Worm (Caenorhabditis elegans) whole organism, mixed stage, embryonic: Measurements from ENCODE around the gene srw-60.

ENCODE experiments used
- M03D4.4 ChIP-seq: sonication (generic microtip); optimal IDR thresholded peaks from 2 replicates; lab custom pipeline; 2017; ENCODE audit warnings: mild to moderate bottlenecking, missing genetic modification characterization, missing compliant biosample characterization
- bed-3 ChIP-seq: fragments of 200-800 bp; sonication (Bioruptor generic); optimal IDR thresholded peaks from 3 replicates; lab custom pipeline; 2018; ENCODE audit warnings: mild to moderate bottlenecking, missing genetic modification characterization, moderate library complexity, missing compliant biosample characterization
- ceh-39 ChIP-seq: fragments of 150-350 bp; optimal IDR thresholded peaks from 2 replicates; lab custom pipeline; 2014; ENCODE audit warnings: missing biosample characterization, missing genetic modification characterization
- ceh-43 ChIP-seq: fragments of 200-800 bp; sonication (Bioruptor generic); optimal IDR thresholded peaks from 2 replicates; lab custom pipeline; 2018; ENCODE audit warnings: mild to moderate bottlenecking, missing genetic modification characterization, moderate library complexity, missing compliant biosample characterization
- ceh-83 ChIP-seq: fragments of 200-800 bp; sonication (Bioruptor generic); optimal IDR thresholded peaks from 2 replicates; lab custom pipeline; 2018; ENCODE audit warnings: mild to moderate bottlenecking, missing genetic modification characterization, missing compliant biosample characterization
- ces-1 ChIP-seq: fragments of 150-350 bp; optimal IDR thresholded peaks from 2 replicates; lab custom pipeline; 2014; ENCODE audit warnings: missing biosample characterization, missing genetic modification reagents, missing genetic modification characterization
- cnd-1 ChIP-seq: fragments of 200-800 bp; sonication (Bioruptor generic); optimal IDR thresholded peaks from 2 replicates; lab custom pipeline; 2018; ENCODE audit warnings: mild to moderate bottlenecking, missing genetic modification characterization, missing compliant biosample characterization
- drap-1 ChIP-seq: fragments of 200-800 bp; sonication (Bioruptor generic); optimal IDR thresholded peaks from 3 replicates; lab custom pipeline; 2018; ENCODE audit warnings: mild to moderate bottlenecking, missing genetic modification characterization, missing compliant biosample characterization
- elt-3 ChIP-seq: fragments of 150-350 bp; optimal IDR thresholded peaks from 2 replicates; lab custom pipeline; 2014; ENCODE audit warnings: missing biosample characterization, missing genetic modification characterization
- flh-1 ChIP-seq: fragments of 200-800 bp; sonication (Bioruptor generic); optimal IDR thresholded peaks from 2 replicates; lab custom pipeline; 2018; ENCODE audit warnings: mild to moderate bottlenecking, missing genetic modification characterization, moderate library complexity, missing compliant biosample characterization
- ham-2 ChIP-seq: fragments of 200-800 bp; sonication (Bioruptor generic); optimal IDR thresholded peaks from 2 replicates; lab custom pipeline; 2018; ENCODE audit warnings: mild to moderate bottlenecking, missing genetic modification characterization, missing compliant biosample characterization
- hlh-1 ChIP-seq: fragments of 150-350 bp; optimal IDR thresholded peaks from 2 replicates; lab custom pipeline; 2014; ENCODE audit warnings: missing biosample characterization, missing genetic modification reagents, missing genetic modification characterization
- lin-13 ChIP-seq: fragments of 150-350 bp; optimal IDR thresholded peaks from 2 replicates; lab custom pipeline; 2014; ENCODE audit warnings: missing biosample characterization, missing genetic modification characterization
- lin-32 ChIP-seq: fragments of 200-800 bp; sonication (Bioruptor generic); optimal IDR thresholded peaks from 2 replicates; lab custom pipeline; 2018; ENCODE audit warnings: mild to moderate bottlenecking, missing genetic modification characterization, missing compliant biosample characterization
- lsy-2 ChIP-seq: fragments of 150-350 bp; optimal IDR thresholded peaks from 2 replicates; lab custom pipeline; 2014; ENCODE audit warnings: missing biosample characterization, missing genetic modification characterization
- mep-1 ChIP-seq: fragments of 150-350 bp; optimal IDR thresholded peaks from 2 replicates; lab custom pipeline; 2017; ENCODE audit warnings: missing biosample characterization, missing genetic modification reagents, missing genetic modification characterization, inconsistent platforms
- mls-2 ChIP-seq: sonication (generic microtip); optimal IDR thresholded peaks from 2 replicates; lab custom pipeline; 2016; ENCODE audit warnings: mild to moderate bottlenecking, missing genetic modification characterization, moderate library complexity, missing compliant biosample characterization
- nhr-12 ChIP-seq: fragments of 150-350 bp; optimal IDR thresholded peaks from 2 replicates; lab custom pipeline; 2014; ENCODE audit warnings: missing biosample characterization, missing genetic modification characterization
- nhr-2 ChIP-seq: fragments of 150-350 bp; optimal IDR thresholded peaks from 2 replicates; lab custom pipeline; 2014; ENCODE audit warnings: missing biosample characterization, missing genetic modification characterization
- nhr-76 ChIP-seq: sonication (generic microtip); optimal IDR thresholded peaks from 2 replicates; lab custom pipeline; 2017; ENCODE audit warnings: missing biosample characterization, missing genetic modification characterization
- pha-4 ChIP-seq: fragments of 150-350 bp; optimal IDR thresholded peaks from 2 replicates; lab custom pipeline; 2018; ENCODE audit warnings: missing biosample characterization, missing genetic modification reagents, missing genetic modification characterization
- sem-2 ChIP-seq: fragments of 200-800 bp; sonication (Bioruptor generic); optimal IDR thresholded peaks from 2 replicates; lab custom pipeline; 2018; ENCODE audit warnings: mild to moderate bottlenecking, missing genetic modification characterization, missing compliant biosample characterization
- snpc-4 ChIP-seq: fragments of 150-350 bp; optimal IDR thresholded peaks from 2 replicates; lab custom pipeline; 2014; ENCODE audit warnings: missing biosample characterization, missing genetic modification characterization
- tbx-8 ChIP-seq: fragments of 200-800 bp; sonication (Bioruptor generic); optimal IDR thresholded peaks from 2 replicates; lab custom pipeline; 2018; ENCODE audit warnings: mild to moderate bottlenecking, missing genetic modification characterization, moderate library complexity, missing compliant biosample characterization
- unc-39 ChIP-seq: fragments of 150-350 bp; optimal IDR thresholded peaks from 2 replicates; lab custom pipeline; 2014; ENCODE audit warnings: missing biosample characterization, missing genetic modification characterization
- unc-62 ChIP-seq: fragments of 150-350 bp; optimal IDR thresholded peaks from 2 replicates; lab custom pipeline; 2014; ENCODE audit warnings: missing biosample characterization, missing genetic modification reagents, missing genetic modification characterization
- zip-8 ChIP-seq: fragments of 150-350 bp; optimal IDR thresholded peaks from 2 replicates; lab custom pipeline; 2014; ENCODE audit warnings: missing biosample characterization, missing genetic modification characterization
- ztf-11 ChIP-seq: fragments of 150-350 bp; optimal IDR thresholded peaks from 2 replicates; lab custom pipeline; 2014; ENCODE audit warnings: missing biosample characterization, missing genetic modification characterization

Gene srw-60

DNA sequence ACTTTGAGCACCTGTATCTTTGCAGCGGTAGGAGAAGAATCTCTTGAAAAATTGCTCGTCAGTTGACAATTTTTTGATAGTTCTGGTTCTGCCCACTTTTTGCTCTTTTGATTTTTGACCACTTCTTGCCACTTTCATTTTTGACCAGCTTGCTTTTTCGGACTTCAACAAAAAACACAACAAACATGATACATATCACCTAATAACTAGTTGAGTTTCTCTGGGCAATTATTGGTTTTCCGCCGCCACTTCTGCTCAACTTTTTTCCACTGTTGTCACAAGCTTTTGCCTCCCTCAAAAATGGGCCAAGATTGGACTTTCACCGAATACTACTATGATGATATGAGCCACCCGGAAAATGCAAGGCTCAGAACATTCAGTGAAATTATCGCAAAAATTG is at the start of gene srw-60:
Gene srw-60, plus strand, starts transcription at position 301 of the 400 bp plus-strand sequence.
- TF ChIP-seq flh-1 (no peak), pha-4 (tag; lab: Kevin White, UChicago) (no peak), drap-1 (no peak), mep-1 (no peak), M03D4.4 (tag; lab: Kevin White, UChicago) (no peak), snpc-4 (tag; lab: Kevin White, UChicago) (no peak), ceh-39 (tag; lab: Kevin White, UChicago) (no peak), bed-3 (GFP tag; lab: Kevin White, UChicago) (no peak), unc-39 (tag; lab: Kevin White, UChicago) (no peak)
- TF ChIP-seq, all 35 proteins: peak for 0

DNA sequence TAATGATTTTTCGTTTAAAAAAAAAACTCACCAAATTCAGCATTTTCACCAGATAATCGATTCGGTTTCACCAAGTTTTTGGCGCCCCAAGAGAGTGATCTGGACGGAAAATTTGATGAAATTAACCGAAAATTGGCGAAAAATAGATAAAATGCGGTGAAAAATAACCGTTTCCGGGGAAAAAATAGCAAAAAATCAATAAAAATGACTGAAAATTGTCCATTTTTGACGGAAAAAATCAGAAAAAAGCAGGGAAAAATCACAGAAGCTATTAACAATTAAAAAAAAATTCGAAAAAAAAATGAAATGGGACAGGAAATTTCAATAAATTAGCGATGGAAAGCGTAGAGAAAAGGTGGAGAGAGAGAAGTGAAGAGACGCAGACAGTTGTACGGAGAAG is 44.9 kb upstream of the srw-60 start, which contains the start of gene ubc-15:
Gene ubc-15, minus strand, starts transcription at position 101 of the 400 bp plus-strand sequence.
- TF ChIP-seq nhr-2 (tag; lab: Kevin White, UChicago) (no peak), unc-62 (no peak), elt-3 (tag; lab: Kevin White, UChicago) (no peak), nhr-12 (tag; lab: Kevin White, UChicago) (no peak), ham-2 (GFP tag; lab: Kevin White, UChicago) (no peak), pha-4 (tag; lab: Kevin White, UChicago) (no peak)

DNA sequence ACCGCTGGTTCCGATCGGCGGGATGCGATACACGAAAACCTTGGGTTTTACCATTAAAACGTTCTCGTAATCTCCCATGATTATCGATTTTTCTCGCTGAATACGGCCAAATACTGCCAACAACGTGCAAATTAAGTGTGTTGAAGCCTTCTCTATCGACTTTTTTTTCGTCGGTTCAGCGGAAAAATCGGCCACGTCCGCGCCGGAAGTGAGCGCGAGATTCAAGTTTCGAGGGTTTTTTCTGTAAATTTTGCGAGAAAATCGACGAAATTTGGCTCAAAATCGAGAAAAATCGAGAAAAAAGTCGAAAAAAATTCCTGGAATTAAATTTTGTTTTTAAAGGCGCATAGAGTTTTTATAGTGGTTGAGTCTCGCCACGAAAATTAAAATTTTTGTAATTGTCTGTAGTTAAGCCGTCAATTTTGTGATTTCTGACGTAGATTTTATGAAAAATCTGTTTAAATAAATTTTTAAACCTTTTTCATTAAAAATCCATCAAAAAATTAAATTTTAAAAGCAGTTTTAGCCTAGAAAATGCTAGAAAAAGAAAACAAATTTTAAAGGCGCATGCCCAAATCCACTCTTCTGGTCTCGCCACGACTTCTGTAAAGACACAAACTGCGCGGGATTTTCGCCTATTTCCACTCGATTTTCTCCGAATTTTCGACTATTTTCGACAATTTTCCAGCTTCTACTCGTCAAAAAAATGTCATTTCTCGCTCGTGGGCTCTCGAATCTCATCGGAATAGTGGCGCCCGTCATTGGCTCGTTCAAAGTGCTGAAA is 39.1 kb upstream of the srw-60 start, which contains the start of the genes ncap-1 and Y110A2AR.1:
Gene ncap-1, minus strand, starts transcription at position 241 of the 784 bp plus-strand sequence.
Gene Y110A2AR.1, plus strand, starts transcription at position 637 of the 784 bp plus-strand sequence.
- TF ChIP-seq zip-8 (tag; lab: Kevin White, UChicago): no peak
- TF ChIP-seq unc-62: no peak
- TF ChIP-seq bed-3 (GFP tag; lab: Kevin White, UChicago): no peak
- TF ChIP-seq nhr-12 (tag; lab: Kevin White, UChicago): no peak
- no peak for TF ChIP-seq mls-2 (tag; lab: Kevin White, UChicago)
- TF ChIP-seq mep-1: no peak
- TF ChIP-seq lin-13 (tag; lab: Kevin White, UChicago): no peak
- TF ChIP-seq elt-3 (tag; lab: Kevin White, UChicago): no peak
- TF ChIP-seq sem-2 (GFP tag; lab: Kevin White, UChicago): no peak

DNA sequence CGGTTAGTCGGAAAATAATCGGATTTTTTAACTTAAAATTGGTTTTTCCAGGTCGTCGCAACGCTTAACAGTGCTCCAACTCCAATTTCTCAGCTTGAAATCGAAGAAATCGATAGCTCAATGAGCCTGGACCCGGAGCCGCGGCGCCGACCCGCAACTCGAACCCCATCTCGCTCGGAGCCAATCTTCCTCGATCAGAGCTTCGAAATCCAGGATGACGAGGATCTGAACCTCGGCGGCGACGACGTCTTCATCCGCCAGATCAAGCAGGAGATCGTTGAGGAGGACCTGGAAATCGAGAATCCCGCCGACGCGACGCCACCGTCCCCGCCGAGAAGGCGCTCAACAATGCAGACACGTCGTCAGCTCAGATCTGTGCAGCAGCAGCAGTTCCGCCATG is 38.2 kb upstream of the srw-60 start:
- TF ChIP-seq bed-3 (GFP tag; lab: Kevin White, UChicago): no peak
- TF ChIP-seq ztf-11 (tag; lab: Kevin White, UChicago): no peak
- TF ChIP-seq lin-32 (GFP tag; lab: Kevin White, UChicago): no peak
- no peak for TF ChIP-seq hlh-1 (tag; lab: Kevin White, UChicago)
- TF ChIP-seq unc-62: no peak
- no peak for TF ChIP-seq zip-8 (tag; lab: Kevin White, UChicago)
- no peak for TF ChIP-seq sem-2 (GFP tag; lab: Kevin White, UChicago)
- TF ChIP-seq nhr-76: no peak
- no peak for TF ChIP-seq ceh-39 (tag; lab: Kevin White, UChicago)
- no peak for TF ChIP-seq ceh-83

DNA sequence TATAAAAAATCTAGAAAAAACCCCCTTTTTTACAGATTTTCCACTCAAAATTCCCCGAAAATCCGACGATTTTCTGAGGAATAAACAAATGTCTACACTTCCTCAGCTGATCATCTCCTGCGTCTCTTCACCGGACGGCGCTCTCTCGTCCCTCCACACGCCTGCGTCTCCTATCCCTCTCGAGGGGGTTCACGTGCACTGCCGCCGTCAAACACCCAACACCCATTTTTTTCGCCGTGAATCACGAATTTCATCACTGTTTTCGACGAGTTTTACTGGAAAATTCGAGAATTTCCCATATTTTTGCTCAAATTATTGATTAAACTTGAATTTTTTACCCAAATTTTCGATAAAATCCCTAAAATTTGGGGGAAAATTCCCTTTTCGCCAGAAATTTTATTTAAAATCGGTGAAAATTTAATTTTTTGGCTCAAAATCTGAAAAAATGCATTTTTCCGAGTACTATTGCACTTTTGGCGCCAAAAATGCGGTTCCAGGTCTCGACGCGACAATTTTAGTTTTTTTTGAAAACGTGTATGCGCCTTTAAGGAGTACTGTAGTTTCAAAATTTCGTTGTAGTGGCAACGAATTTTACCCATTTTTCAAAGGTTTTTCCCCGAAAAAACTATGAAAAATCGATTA is 37.5 kb upstream of the srw-60 start:
- TF ChIP-seq mep-1 (no peak), tbx-8 (GFP tag; lab: Kevin White, UChicago) (no peak), nhr-12 (tag; lab: Kevin White, UChicago) (no peak), pha-4 (tag; lab: Kevin White, UChicago) (peak; percentile 22), ceh-43 (GFP tag; lab: Kevin White, UChicago) (no peak)

DNA sequence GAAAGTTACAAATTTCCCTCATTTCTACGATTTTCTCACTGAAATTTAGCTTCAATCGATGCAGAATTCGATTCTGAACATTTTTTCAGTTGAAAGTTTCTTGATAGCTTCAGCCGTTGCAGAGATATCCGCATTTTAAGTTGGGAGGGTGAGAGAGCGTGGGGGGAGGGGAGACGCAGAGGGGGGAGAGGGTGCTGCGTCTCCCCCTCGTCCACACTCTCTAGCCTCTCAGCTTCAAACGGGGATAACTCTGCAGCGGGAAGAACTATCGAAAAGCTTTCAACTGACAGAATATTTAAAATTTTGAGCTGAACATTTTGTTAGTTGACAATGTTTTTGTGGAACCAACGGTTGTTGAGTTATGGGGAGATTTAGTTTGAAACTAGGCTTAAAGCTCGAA is 36.5 kb upstream of the srw-60 start:
- TF ChIP-seq sem-2 (GFP tag; lab: Kevin White, UChicago) (no peak), cnd-1 (tag; lab: Kevin White, UChicago) (no peak), lsy-2 (tag; lab: Kevin White, UChicago) (no peak), ces-1 (GFP tag; lab: Kevin White, UChicago) (no peak)
